Worm (Caenorhabditis elegans) whole organism, midembryonic: ENCODE data around the gene cpb-2.

Experiments
- T22C8.4 ChIP-seq: fragments of 200-800 bp; sonication (Bioruptor generic); IDR thresholded peaks from 2 replicates; pipeline ENCODE4 v1.3.6; 2022; ENCODE audit warnings: missing genetic modification characterization, missing compliant biosample characterization
- cog-1 ChIP-seq: sonication (generic microtip); optimal IDR thresholded peaks from 2 replicates; lab custom pipeline; 2016; ENCODE audit warnings: missing genetic modification characterization, missing compliant biosample characterization
- flt-1 ChIP-seq: fragments of 200-800 bp; sonication (Bioruptor generic); IDR thresholded peaks from 2 replicates; pipeline ENCODE4 v1.3.6; 2022; ENCODE audit warnings: missing genetic modification characterization, missing compliant biosample characterization
- klf-2 ChIP-seq: fragments of 200-800 bp; sonication (Bioruptor generic); conservative IDR thresholded peaks from 2 replicates; pipeline ENCODE4 v1.3.6; 2022; ENCODE audit warnings: missing genetic modification reagents, missing genetic modification characterization, missing compliant biosample characterization
- med-1 ChIP-seq: sonication (generic microtip); optimal IDR thresholded peaks from 2 replicates; lab custom pipeline; 2017; ENCODE audit warnings: missing genetic modification characterization, mild to moderate bottlenecking, missing compliant biosample characterization, antibody characterized with exemption, missing genetic modification reagents; ENCODE audit not compliant: insufficient read depth
- tab-1 ChIP-seq: fragments of 200-800 bp; sonication (Bioruptor generic); IDR thresholded peaks from 2 replicates; pipeline ENCODE4 v1.3.6; 2022; ENCODE audit warnings: missing genetic modification characterization, missing compliant biosample characterization
- ztf-23 ChIP-seq: fragments of 200-800 bp; sonication (Bioruptor generic); IDR thresholded peaks from 2 replicates; pipeline ENCODE4 v1.3.6; 2022; ENCODE audit warnings: missing genetic modification reagents, missing genetic modification characterization, missing compliant biosample characterization

DNA sequence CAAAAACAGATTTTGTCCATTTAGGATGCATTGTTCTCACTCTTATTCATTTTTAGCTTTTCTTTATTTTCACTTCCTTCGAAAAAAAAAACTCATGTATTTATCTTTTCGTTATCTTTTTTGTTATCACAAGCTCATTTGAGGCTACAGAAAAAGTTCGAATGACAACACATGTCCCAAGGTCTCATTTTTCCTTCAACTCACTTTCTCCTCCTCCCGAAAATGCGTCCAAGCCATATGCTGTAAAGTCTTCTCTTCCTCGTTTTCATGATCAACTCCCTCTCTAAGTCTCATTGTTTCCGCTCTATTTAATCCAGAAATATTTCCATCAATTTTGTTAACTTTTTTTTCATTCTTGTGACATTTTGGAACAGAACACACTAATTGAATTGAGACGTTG, 11.2 kb upstream of the cpb-2 start:
- TF ChIP-seq cog-1 (tag; lab: Kevin White, UChicago) (no peak), flt-1 (GFP tag; lab: Robert Waterston, UW) (no peak), tab-1 (GFP tag; lab: Robert Waterston, UW) (no peak), med-1 (no peak), klf-2 (no peak), ztf-23 (no peak), T22C8.4 (GFP tag; lab: Robert Waterston, UW) (no peak)
